Fruit fly (Drosophila melanogaster) whole organism, embryonic: ENCODE measurements around the gene CG15728.

Source experiments
- Atf6 ChIP-seq: fragments of 200-800 bp; sonication (Bioruptor generic); IDR thresholded peaks from 2 replicates; pipeline ENCODE4 v1.3.6; 2022; ENCODE audit warnings: missing biosample characterization, missing genetic modification characterization
- CG11456 ChIP-seq: fragments of 200-800 bp; sonication (Bioruptor generic); IDR thresholded peaks from 3 replicates; pipeline ENCODE4 v1.3.6; 2022; ENCODE audit warnings: missing biosample characterization, missing genetic modification characterization
- CG12236 ChIP-seq: fragments of 200-800 bp; sonication (Bioruptor generic); optimal IDR thresholded peaks from 2 replicates; lab custom pipeline; 2016; ENCODE audit warnings: missing biosample characterization, missing genetic modification characterization
- CG12659 ChIP-seq: fragments of 200-800 bp; sonication (Bioruptor generic); optimal IDR thresholded peaks from 3 replicates; lab custom pipeline; 2017; ENCODE audit warnings: mild to moderate bottlenecking, missing biosample characterization, missing genetic modification reagents, missing genetic modification characterization
- CG13894 ChIP-seq: fragments of 200-800 bp; sonication (Bioruptor generic); optimal IDR thresholded peaks from 3 replicates; lab custom pipeline; 2018; ENCODE audit warnings: missing biosample characterization, mild to moderate bottlenecking, missing genetic modification characterization, moderate library complexity
- CG17359 ChIP-seq: fragments of 200-800 bp; sonication (Bioruptor generic); optimal IDR thresholded peaks from 3 replicates; lab custom pipeline; 2018; ENCODE audit warnings: missing biosample characterization, mild to moderate bottlenecking, missing genetic modification characterization, moderate library complexity
- CG17568 ChIP-seq: fragments of 200-800 bp; sonication (Bioruptor generic); optimal IDR thresholded peaks from 2 replicates; lab custom pipeline; 2018; ENCODE audit warnings: missing biosample characterization, mild to moderate bottlenecking, missing genetic modification characterization, moderate library complexity
- CG1792 ChIP-seq: fragments of 200-800 bp; sonication (Bioruptor generic); optimal IDR thresholded peaks from 2 replicates; lab custom pipeline; 2016; ENCODE audit warnings: missing biosample characterization, missing genetic modification characterization
- CG18262 ChIP-seq: fragments of 200-800 bp; optimal IDR thresholded peaks from 3 replicates; lab custom pipeline; 2019; ENCODE audit warnings: missing biosample characterization, mild to moderate bottlenecking, missing genetic modification characterization, moderate library complexity
- CG18599 ChIP-seq: fragments of 200-800 bp; sonication (Bioruptor generic); optimal IDR thresholded peaks from 3 replicates; lab custom pipeline; 2017; ENCODE audit warnings: missing biosample characterization, missing genetic modification characterization, mild to moderate bottlenecking, moderate library complexity, missing genetic modification reagents
- CG2199 ChIP-seq: fragments of 200-800 bp; sonication (Bioruptor generic); IDR thresholded peaks from 3 replicates; pipeline ENCODE4 v1.3.6; 2022; ENCODE audit warnings: missing biosample characterization, missing genetic modification characterization
- CG34376 ChIP-seq: fragments of 200-800 bp; sonication (Bioruptor generic); optimal IDR thresholded peaks from 2 replicates; lab custom pipeline; 2018; ENCODE audit warnings: missing biosample characterization, mild to moderate bottlenecking, missing genetic modification characterization
- CG3995 ChIP-seq: fragments of 200-800 bp; sonication (Bioruptor generic); optimal IDR thresholded peaks from 3 replicates; lab custom pipeline; 2016; ENCODE audit warnings: missing biosample characterization, missing genetic modification characterization
- CG4820 ChIP-seq: fragments of 200-800 bp; sonication (Bioruptor generic); optimal IDR thresholded peaks from 3 replicates; lab custom pipeline; 2016; ENCODE audit warnings: missing biosample characterization, missing genetic modification characterization
- CG6654 ChIP-seq: fragments of 200-800 bp; sonication (Bioruptor generic); optimal IDR thresholded peaks from 2 replicates; lab custom pipeline; 2017; ENCODE audit warnings: missing biosample characterization, mild to moderate bottlenecking, missing genetic modification characterization
- CG6683 ChIP-seq: fragments of 200-800 bp; sonication (Bioruptor generic); optimal IDR thresholded peaks from 2 replicates; lab custom pipeline; 2017; ENCODE audit warnings: missing biosample characterization, mild to moderate bottlenecking, missing genetic modification characterization, missing genetic modification reagents
- CG6854 ChIP-seq: fragments of 200-800 bp; sonication (Bioruptor generic); optimal IDR thresholded peaks from 3 replicates; lab custom pipeline; 2017; ENCODE audit warnings: missing biosample characterization, mild to moderate bottlenecking, missing genetic modification characterization
- CG7372 ChIP-seq: fragments of 200-800 bp; sonication (Bioruptor generic); IDR thresholded peaks from 2 replicates; pipeline ENCODE4 v1.3.6; 2022; ENCODE audit warnings: missing biosample characterization, missing genetic modification characterization
- CG7556 ChIP-seq: fragments of 200-800 bp; sonication (Bioruptor generic); optimal IDR thresholded peaks from 2 replicates; lab custom pipeline; 2017; ENCODE audit warnings: missing biosample characterization, mild to moderate bottlenecking, missing genetic modification characterization
- CG7745 ChIP-seq: fragments of 200-800 bp; sonication (Bioruptor generic); optimal IDR thresholded peaks from 2 replicates; lab custom pipeline; 2018; ENCODE audit warnings: missing biosample characterization, mild to moderate bottlenecking, missing genetic modification characterization, moderate library complexity
- CG8944 ChIP-seq: fragments of 200-800 bp; sonication (Bioruptor generic); optimal IDR thresholded peaks from 3 replicates; lab custom pipeline; 2016; ENCODE audit warnings: missing biosample characterization, missing genetic modification characterization
- Dad ChIP-seq: fragments of 200-800 bp; sonication (Bioruptor generic); optimal IDR thresholded peaks from 3 replicates; lab custom pipeline; 2016; ENCODE audit warnings: missing biosample characterization, missing genetic modification characterization
- HLH3B ChIP-seq: fragments of 200-800 bp; sonication (Bioruptor generic); IDR thresholded peaks from 2 replicates; pipeline ENCODE4 v1.3.6; 2022; ENCODE audit warnings: missing biosample characterization, missing genetic modification characterization
- HmgD ChIP-seq: fragments of 200-800 bp; sonication (Bioruptor generic); optimal IDR thresholded peaks from 3 replicates; lab custom pipeline; 2016; ENCODE audit warnings: missing biosample characterization, missing genetic modification characterization
- Hmx ChIP-seq: fragments of 200-800 bp; sonication (Bioruptor generic); optimal IDR thresholded peaks from 2 replicates; lab custom pipeline; 2016; ENCODE audit warnings: missing biosample characterization, missing genetic modification characterization
- Mad ChIP-seq: fragments of 200-800 bp; sonication (Bioruptor generic); optimal IDR thresholded peaks from 2 replicates; lab custom pipeline; 2016; ENCODE audit warnings: missing biosample characterization, missing genetic modification characterization
- Med ChIP-seq: fragments of 200-800 bp; sonication (Bioruptor generic); peaks from one replicate; lab custom pipeline; 2016; ENCODE audit warnings: missing biosample characterization, missing genetic modification characterization, mild to moderate bottlenecking, inconsistent platforms, moderate library complexity
- PHDP ChIP-seq: fragments of 200-800 bp; sonication (Bioruptor generic); optimal IDR thresholded peaks from 3 replicates; lab custom pipeline; 2018; ENCODE audit warnings: missing biosample characterization, mild to moderate bottlenecking, missing genetic modification characterization, moderate library complexity
- Pdp1 ChIP-seq, 2 experiments: fragments of 200-800 bp; sonication (Bioruptor generic); optimal IDR thresholded peaks; 3 replicates each; lab custom pipeline; 2016; ENCODE audit warnings: missing biosample characterization in 2 of 2, missing genetic modification characterization in 2 of 2, mild to moderate bottlenecking in 1 of 2, moderate library complexity in 1 of 2
- Sox102F ChIP-seq: fragments of 200-800 bp; sonication (Bioruptor generic); optimal IDR thresholded peaks from 2 replicates; lab custom pipeline; 2018; ENCODE audit warnings: missing biosample characterization, mild to moderate bottlenecking, missing genetic modification characterization, moderate library complexity
- br ChIP-seq: fragments of >200 bp; optimal IDR thresholded peaks from 2 replicates; lab custom pipeline; 2017
- bsh ChIP-seq, 2 experiments: fragments of 200-800 bp; sonication (Bioruptor generic); optimal IDR thresholded peaks; 2 replicates each; lab custom pipeline; 2017 to 2018; ENCODE audit warnings: mild to moderate bottlenecking in 2 of 2, missing biosample characterization in 2 of 2, missing genetic modification characterization in 2 of 2, moderate library complexity in 1 of 2
- caup ChIP-seq: fragments of 200-800 bp; sonication (Bioruptor generic); optimal IDR thresholded peaks from 3 replicates; lab custom pipeline; 2017; ENCODE audit warnings: missing biosample characterization, mild to moderate bottlenecking, missing genetic modification characterization, moderate library complexity; ENCODE audit not compliant: severe bottlenecking
- corto ChIP-seq: fragments of 200-800 bp; sonication (Bioruptor generic); optimal IDR thresholded peaks from 2 replicates; lab custom pipeline; 2016; ENCODE audit warnings: missing biosample characterization, mild to moderate bottlenecking, missing genetic modification characterization, moderate library complexity
- ewg ChIP-seq: fragments of 200-800 bp; sonication (Bioruptor generic); optimal IDR thresholded peaks from 3 replicates; lab custom pipeline; 2017; ENCODE audit warnings: mild to moderate bottlenecking, missing biosample characterization, missing genetic modification reagents, missing genetic modification characterization
- fru ChIP-seq: fragments of >200 bp; optimal IDR thresholded peaks from 2 replicates; lab custom pipeline; 2017
- gsb ChIP-seq: fragments of 200-800 bp; sonication (Bioruptor generic); IDR thresholded peaks from 2 replicates; pipeline ENCODE4 v1.3.6; 2022; ENCODE audit warnings: missing biosample characterization, missing genetic modification characterization
- hkb ChIP-seq, 2 experiments: fragments of 200-800 bp in 1 of 2; fragments of >200 bp in 1 of 2; sonication (Bioruptor generic) in 1 of 2; IDR thresholded peaks in 1 of 2; optimal IDR thresholded peaks in 1 of 2; 2 replicates each; pipeline versions ENCODE4 v1.3.6 to Lab custom; 2017 to 2022; ENCODE audit warnings: missing biosample characterization in 1 of 2, missing genetic modification characterization in 1 of 2
- kah ChIP-seq: fragments of 200-800 bp; sonication (Bioruptor generic); optimal IDR thresholded peaks from 2 replicates; lab custom pipeline; 2018; ENCODE audit warnings: missing biosample characterization, mild to moderate bottlenecking, missing genetic modification characterization
- p53 ChIP-seq: fragments of 200-800 bp; sonication (Bioruptor generic); optimal IDR thresholded peaks from 2 replicates; lab custom pipeline; 2016; ENCODE audit warnings: missing biosample characterization, missing genetic modification characterization
- pita ChIP-seq: fragments of 200-800 bp; sonication (Bioruptor generic); optimal IDR thresholded peaks from 2 replicates; lab custom pipeline; 2017; ENCODE audit warnings: missing biosample characterization, mild to moderate bottlenecking, missing genetic modification characterization
- sd ChIP-seq: fragments of 200-800 bp; sonication (Bioruptor generic); optimal IDR thresholded peaks from 3 replicates; lab custom pipeline; 2018; ENCODE audit warnings: missing biosample characterization, mild to moderate bottlenecking, missing genetic modification characterization, moderate library complexity
- slbo ChIP-seq: fragments of 200-800 bp; sonication (Bioruptor generic); IDR thresholded peaks from 2 replicates; pipeline ENCODE4 v1.3.6; 2022; ENCODE audit warnings: missing biosample characterization, missing genetic modification characterization
- sqz ChIP-seq: fragments of 200-800 bp; sonication (Bioruptor generic); optimal IDR thresholded peaks from 3 replicates; lab custom pipeline; 2018; ENCODE audit warnings: missing biosample characterization, mild to moderate bottlenecking, missing genetic modification characterization
- tap ChIP-seq: fragments of 200-800 bp; optimal IDR thresholded peaks from 3 replicates; lab custom pipeline; 2019; ENCODE audit warnings: missing biosample characterization, mild to moderate bottlenecking, missing genetic modification characterization, moderate library complexity
- tll ChIP-seq, 2 experiments: fragments of 200-800 bp in 1 of 2; fragments of >200 bp in 1 of 2; sonication (Bioruptor generic) in 1 of 2; optimal IDR thresholded peaks; 2 replicates each; lab custom pipeline; 2017 to 2019; ENCODE audit warnings: missing biosample characterization in 2 of 2, missing genetic modification characterization in 2 of 2, mild to moderate bottlenecking in 1 of 2, moderate library complexity in 1 of 2
- tup ChIP-seq: fragments of 200-800 bp; sonication (Bioruptor generic); optimal IDR thresholded peaks from 2 replicates; lab custom pipeline; 2016; ENCODE audit warnings: missing biosample characterization, mild to moderate bottlenecking, missing genetic modification characterization, moderate library complexity

Gene CG15728

dm6 chrX:12675798-12676553 lies 51.9 kb downstream of the CG15728 start (continued):
- TF ChIP-seq tll (GFP tag; optimal IDR thresholded peaks at IDR 0.05; lab: Kevin White, UChicago) (no peak), tap (tag; lab: Kevin White, UChicago) (no peak), Hmx (GFP tag; lab: Kevin White, UChicago) (no peak), PHDP (tag; lab: Kevin White, UChicago) (peak; percentile 20), caup (no peak), Med (GFP tag; lab: Kevin White, UChicago) (peak; percentile 47), Pdp1 (GFP tag; optimal IDR thresholded peaks at IDR 0.05; lab: Kevin White, UChicago) (peak in 1 of 2 experiments; percentile 26), CG34376 (GFP tag; lab: Kevin White, UChicago) (peak; percentile 35), Dad (GFP tag; lab: Kevin White, UChicago) (no peak), slbo (GFP tag; lab: Robert Waterston, UW) (no peak), kah (GFP tag; lab: Kevin White, UChicago) (no peak), CG1792 (GFP tag; lab: Kevin White, UChicago) (no peak), fru (lab: Kevin White, UChicago) (no peak), CG17568 (GFP tag; lab: Kevin White, UChicago) (no peak), CG12659 (peak; percentile 23), sd (tag; lab: Kevin White, UChicago) (peak; percentile 46), hkb (optimal IDR thresholded peaks at IDR 0.05; lab: Kevin White, UChicago) (no peak), hkb (GFP tag; IDR thresholded peaks at IDR 0.05; lab: Robert Waterston, UW) (0 out of 2 replicates have a peak, but pooled peaks have one; percentile 11), CG7745 (tag; lab: Kevin White, UChicago) (no peak), CG12236 (GFP tag; lab: Kevin White, UChicago) (no peak), bsh (GFP tag; optimal IDR thresholded peaks at IDR 0.05; lab: Kevin White, UChicago) (peak in 1 of 2 experiments; percentile 26), HmgD (GFP tag; lab: Kevin White, UChicago) (no peak), ewg (GFP tag; lab: Kevin White, UChicago) (no peak), CG18599 (GFP tag; lab: Kevin White, UChicago) (peak; percentile 37), CG13894 (peak; percentile 69), CG7372 (GFP tag; lab: Robert Waterston, UW) (no peak), CG6654 (no peak), CG11456 (GFP tag; lab: Robert Waterston, UW) (no peak), tup (GFP tag; lab: Kevin White, UChicago) (no peak), Atf6 (GFP tag; lab: Robert Waterston, UW) (no peak), Sox102F (GFP tag; lab: Kevin White, UChicago) (peak; percentile 0), CG18262 (peak; percentile 9), CG6854 (no peak), CG6683 (GFP tag; lab: Kevin White, UChicago) (no peak)

- TF ChIP-seq CG13894 (peak; percentile 58), Mad (GFP tag; lab: Kevin White, UChicago) (no peak), CG12236 (GFP tag; lab: Kevin White, UChicago) (no peak), HLH3B (GFP tag; lab: Robert Waterston, UW) (no peak), CG6654 (no peak), gsb (GFP tag; lab: Robert Waterston, UW) (no peak), CG3995 (GFP tag; lab: Kevin White, UChicago) (no peak), p53 (GFP tag; lab: Kevin White, UChicago) (no peak), pita (GFP tag; lab: Kevin White, UChicago) (no peak), CG7556 (no peak), corto (GFP tag; lab: Kevin White, UChicago) (peak; percentile 1), br (lab: Kevin White, UChicago) (no peak), CG2199 (GFP tag; lab: Robert Waterston, UW) (no peak), CG8944 (no peak), sqz (GFP tag; lab: Kevin White, UChicago) (peak; percentile 99), Pdp1 (GFP tag; optimal IDR thresholded peaks at IDR 0.05; lab: Kevin White, UChicago) (peak in 1 of 2 experiments; percentile 98), CG17359 (tag; lab: Kevin White, UChicago) (peak; percentile 28), CG4820 (GFP tag; lab: Kevin White, UChicago) (no peak)
These were observed 52.7 kb downstream of the CG15728 start for dm6 chrX:12676554-12677336.
